Fruit fly (Drosophila melanogaster) whole organism, wandering third instar larva: ENCODE data around the gene CG3123.

Experiments used
- Abd-B ChIP-seq: fragments of >200 bp; optimal IDR thresholded peaks from 2 replicates; lab custom pipeline; 2017; ENCODE audit warnings: missing biosample characterization, missing genetic modification characterization
- CG32264 ChIP-seq: fragments of 200-800 bp; sonication (Bioruptor generic); optimal IDR thresholded peaks from 2 replicates; lab custom pipeline; 2016; ENCODE audit warnings: missing biosample characterization, missing genetic modification characterization
- CG9705 ChIP-seq: fragments of 200-800 bp; sonication (Bioruptor generic); optimal IDR thresholded peaks from 2 replicates; lab custom pipeline; 2018; ENCODE audit warnings: missing biosample characterization, mild to moderate bottlenecking, missing genetic modification characterization
- CrebA ChIP-seq: fragments of 200-800 bp; sonication (Bioruptor generic); optimal IDR thresholded peaks from 2 replicates; lab custom pipeline; 2016; ENCODE audit warnings: missing biosample characterization, mild to moderate bottlenecking, missing genetic modification characterization, borderline replicate concordance
- Dfd ChIP-seq: fragments of >200 bp; optimal IDR thresholded peaks from 2 replicates; lab custom pipeline; 2017; ENCODE audit warnings: missing biosample characterization, missing genetic modification characterization
- Dif ChIP-seq: fragments of 200-275, 200-300 bp; sonication (Bioruptor generic); optimal IDR thresholded peaks from 2 replicates; lab custom pipeline; 2018; ENCODE audit warnings: missing biosample characterization, missing genetic modification characterization; ENCODE audit not compliant: partially characterized antibody
- GATAd ChIP-seq: sonication (Bioruptor generic); optimal IDR thresholded peaks from 2 replicates; lab custom pipeline; 2016; ENCODE audit warnings: missing biosample characterization, missing genetic modification characterization
- HLH106 ChIP-seq: fragments of 200-800 bp; optimal IDR thresholded peaks from 3 replicates; lab custom pipeline; 2019; ENCODE audit warnings: missing biosample characterization, mild to moderate bottlenecking, missing genetic modification characterization, moderate library complexity
- Hnf4 ChIP-seq: fragments of 200-800 bp; sonication (Bioruptor generic); optimal IDR thresholded peaks from 2 replicates; lab custom pipeline; 2016; ENCODE audit warnings: missing biosample characterization, mild to moderate bottlenecking, missing genetic modification characterization
- Hr78 ChIP-seq: fragments of >200 bp; optimal IDR thresholded peaks from 2 replicates; lab custom pipeline; 2017; ENCODE audit warnings: missing biosample characterization, missing genetic modification characterization
- Hr83 ChIP-seq: fragments of 200-300 bp; sonication (Bioruptor generic); optimal IDR thresholded peaks from 2 replicates; lab custom pipeline; 2016; ENCODE audit warnings: missing biosample characterization, mild to moderate bottlenecking, missing genetic modification characterization, moderate library complexity; ENCODE audit not compliant: poor library complexity, severe bottlenecking
- Jra ChIP-seq: sonication (Bioruptor generic); optimal IDR thresholded peaks from 2 replicates; lab custom pipeline; 2016; ENCODE audit warnings: missing biosample characterization, missing genetic modification characterization
- Mio ChIP-seq: sonication (Bioruptor generic); optimal IDR thresholded peaks from 2 replicates; lab custom pipeline; 2016; ENCODE audit warnings: missing biosample characterization, missing genetic modification characterization
- Myc ChIP-seq: fragments of >200 bp; optimal IDR thresholded peaks from 2 replicates; lab custom pipeline; 2017
- N ChIP-seq: fragments of >200 bp; optimal IDR thresholded peaks from 2 replicates; lab custom pipeline; 2018; ENCODE audit warnings: missing biosample characterization, missing external identifiers, missing genetic modification characterization
- OdsH ChIP-seq: fragments of 200-800 bp; sonication (Bioruptor generic); optimal IDR thresholded peaks from 2 replicates; lab custom pipeline; 2016; ENCODE audit warnings: missing biosample characterization, mild to moderate bottlenecking, missing genetic modification characterization
- Rel ChIP-seq, 2 experiments: fragments of 200-800 bp; sonication (Bioruptor generic) in 1 of 2; optimal IDR thresholded peaks; 2 replicates in 1 of 2; 3 replicates in 1 of 2; lab custom pipeline; 2016 to 2019; ENCODE audit warnings: mild to moderate bottlenecking in 2 of 2, missing biosample characterization in 2 of 2, missing genetic modification characterization in 2 of 2, moderate library complexity in 1 of 2
- Sp1 ChIP-seq: fragments of 200-800 bp; sonication (Bioruptor generic); optimal IDR thresholded peaks from 3 replicates; lab custom pipeline; 2019; ENCODE audit warnings: missing biosample characterization, mild to moderate bottlenecking, missing genetic modification characterization, moderate library complexity
- Vsx2 ChIP-seq: fragments of 200-300, 225-300 bp; sonication (Bioruptor generic); optimal IDR thresholded peaks from 2 replicates; lab custom pipeline; 2018; ENCODE audit warnings: missing biosample characterization, missing genetic modification characterization; ENCODE audit not compliant: partially characterized antibody
- br ChIP-seq: fragments of 200-800 bp; sonication (Bioruptor generic); optimal IDR thresholded peaks from 2 replicates; lab custom pipeline; 2016; ENCODE audit warnings: missing biosample characterization, missing genetic modification characterization
- brk ChIP-seq: fragments of 200-800 bp; sonication (Bioruptor generic); optimal IDR thresholded peaks from 2 replicates; lab custom pipeline; 2016; ENCODE audit warnings: missing biosample characterization, mild to moderate bottlenecking, missing genetic modification characterization
- dl ChIP-seq, 2 experiments: fragments of 175-275, 200-275 bp in 1 of 2; fragments of 200-275 bp in 1 of 2; sonication (Bioruptor generic); optimal IDR thresholded peaks; lab custom pipeline; 2018; ENCODE audit warnings: mild to moderate bottlenecking in 2 of 2, missing biosample characterization in 2 of 2, missing genetic modification characterization in 2 of 2, moderate library complexity in 2 of 2; ENCODE audit not compliant: partially characterized antibody in 2 of 2, insufficient read depth in 1 of 2
- dmrt93B ChIP-seq: fragments of 200-800 bp; sonication (Bioruptor generic); optimal IDR thresholded peaks from 2 replicates; lab custom pipeline; 2018; ENCODE audit warnings: missing biosample characterization, mild to moderate bottlenecking, missing genetic modification characterization
- dsf ChIP-seq: sonication (Bioruptor generic); optimal IDR thresholded peaks from 2 replicates; lab custom pipeline; 2016; ENCODE audit warnings: missing biosample characterization, missing genetic modification characterization, borderline replicate concordance
- ey ChIP-seq: fragments of 200-800 bp; sonication (Bioruptor generic); optimal IDR thresholded peaks from 2 replicates; lab custom pipeline; 2016; ENCODE audit warnings: missing biosample characterization, missing genetic modification characterization
- foxo ChIP-seq, 2 experiments: fragments of 200-800 bp; sonication (Bioruptor generic); optimal IDR thresholded peaks; 2 replicates in 1 of 2; 3 replicates in 1 of 2; lab custom pipeline; 2016 to 2017; ENCODE audit warnings: missing biosample characterization in 2 of 2, missing genetic modification characterization in 2 of 2
- fru ChIP-seq: fragments of 200-800 bp; sonication (Bioruptor generic); optimal IDR thresholded peaks from 3 replicates; lab custom pipeline; 2016; ENCODE audit warnings: missing biosample characterization, mild to moderate bottlenecking, missing genetic modification characterization
- h ChIP-seq: fragments of 200-800 bp; sonication (Bioruptor generic); optimal IDR thresholded peaks from 3 replicates; lab custom pipeline; 2016; ENCODE audit warnings: missing biosample characterization, mild to moderate bottlenecking, missing genetic modification characterization
- jim ChIP-seq: fragments of 175-275, 200-325 bp; sonication (Bioruptor generic); optimal IDR thresholded peaks from 2 replicates; lab custom pipeline; 2016; ENCODE audit warnings: missing biosample characterization, mild to moderate bottlenecking, missing genetic modification characterization
- lola ChIP-seq: fragments of >200 bp; optimal IDR thresholded peaks from 2 replicates; lab custom pipeline; 2017; ENCODE audit warnings: missing biosample characterization, missing genetic modification characterization
- pan ChIP-seq: fragments of >200 bp; optimal IDR thresholded peaks from 2 replicates; lab custom pipeline; 2017
- psq ChIP-seq: fragments of 200-800 bp; sonication (Bioruptor generic); optimal IDR thresholded peaks from 3 replicates; lab custom pipeline; 2017; ENCODE audit warnings: missing biosample characterization, mild to moderate bottlenecking, missing genetic modification characterization, moderate library complexity
- rgr ChIP-seq: fragments of 200-800 bp; sonication (Bioruptor generic); optimal IDR thresholded peaks from 3 replicates; lab custom pipeline; 2016; ENCODE audit warnings: missing biosample characterization, mild to moderate bottlenecking, missing genetic modification characterization
- sage ChIP-seq: fragments of 200-800 bp; sonication (Bioruptor generic); optimal IDR thresholded peaks from 2 replicates; lab custom pipeline; 2016; ENCODE audit warnings: missing biosample characterization, mild to moderate bottlenecking, missing genetic modification characterization
- sv ChIP-seq: fragments of 200-800 bp; sonication (Bioruptor generic); optimal IDR thresholded peaks from 3 replicates; lab custom pipeline; 2016; ENCODE audit warnings: missing biosample characterization, missing genetic modification characterization
- tai ChIP-seq: sonication (Bioruptor generic); optimal IDR thresholded peaks from 2 replicates; lab custom pipeline; 2016; ENCODE audit warnings: missing biosample characterization, missing genetic modification characterization
- usp ChIP-seq: fragments of >200 bp; optimal IDR thresholded peaks from 2 replicates; lab custom pipeline; 2017; ENCODE audit warnings: missing biosample characterization, missing genetic modification characterization
- woc ChIP-seq: sonication (Bioruptor generic); optimal IDR thresholded peaks from 2 replicates; lab custom pipeline; 2016; ENCODE audit warnings: missing biosample characterization, mild to moderate bottlenecking, missing genetic modification characterization

CG3123 gene

dm6 chr2L:2839850-2840249 is 14.5 kb upstream of the CG3123 start, which contains the start of gene CG2975:
TSS of gene CG2975 (plus strand) at chr2L:2840124.
- TF ChIP-seq dsf (GFP tag; lab: Kevin White, UChicago), result no peak
- no peak for TF ChIP-seq Abd-B (GFP tag; lab: Kevin White, UChicago)
- no peak for TF ChIP-seq h (GFP tag; lab: Kevin White, UChicago)
- TF ChIP-seq Mio (GFP tag; lab: Kevin White, UChicago), result no peak
- no peak for TF ChIP-seq CrebA (GFP tag; lab: Kevin White, UChicago)
- no peak for TF ChIP-seq Sp1 (GFP tag; lab: Kevin White, UChicago)
- TF ChIP-seq jim (GFP tag; lab: Kevin White, UChicago), result no peak
- TF ChIP-seq HLH106 (tag; lab: Kevin White, UChicago), result no peak
- TF ChIP-seq OdsH (GFP tag; lab: Kevin White, UChicago), result no peak
- TF ChIP-seq usp, result no peak
- TF ChIP-seq Rel (GFP tag; optimal IDR thresholded peaks at IDR 0.05; lab: Kevin White, UChicago), result no peak
- TF ChIP-seq Rel (tag; optimal IDR thresholded peaks at IDR 0.05; lab: Kevin White, UChicago), result no peak
- TF ChIP-seq Dif (GFP tag; lab: Kevin White, UChicago), result no peak
- TF ChIP-seq CG32264, result no peak
- TF ChIP-seq Dfd (GFP tag; lab: Kevin White, UChicago), result no peak
- no peak for TF ChIP-seq dmrt93B (GFP tag; lab: Kevin White, UChicago)
- no peak for TF ChIP-seq rgr
- no peak for TF ChIP-seq woc (GFP tag; lab: Kevin White, UChicago)
- TF ChIP-seq ey, result no peak
- TF ChIP-seq pan (lab: Kevin White, UChicago), result no peak

- TF ChIP-seq CG32264 (no peak), HLH106 (tag; lab: Kevin White, UChicago) (no peak), Abd-B (GFP tag; lab: Kevin White, UChicago) (no peak), OdsH (GFP tag; lab: Kevin White, UChicago) (no peak), pan (lab: Kevin White, UChicago) (no peak), usp (no peak)
- TF ChIP-seq, all 38 proteins: peak for 0
Observed at dm6 chr2L:2837742-2838461, 12.6 kb upstream of the CG3123 start, which contains the start of the genes CG3119 and Cpr23B. TSS of gene CG3119 (minus strand) at chr2L:2837833. TSS of gene Cpr23B (plus strand) at chr2L:2838411.

dm6 chr2L:2830341-2830800 is 5.1 kb upstream of the CG3123 start:
- TF ChIP-seq OdsH (GFP tag; lab: Kevin White, UChicago) (peak; percentile 89), GATAd (GFP tag; lab: Kevin White, UChicago) (peak; percentile 3), br (peak; percentile 83), rgr (peak; percentile 81), dl (GFP tag; optimal IDR thresholded peaks at IDR 0.05; lab: Kevin White, UChicago; ENCODE audit: insufficient read depth in 1 of 2, partially characterized antibody in 2 of 2) (no peak), Myc (lab: Kevin White, UChicago) (no peak), psq (GFP tag; lab: Kevin White, UChicago) (peak; percentile 56), N (GFP tag; lab: Kevin White, UChicago) (no peak), h (GFP tag; lab: Kevin White, UChicago) (peak; percentile 83), Hr78 (no peak), foxo (GFP tag; optimal IDR thresholded peaks at IDR 0.05; lab: Kevin White, UChicago) (peak in 1 of 2 experiments; percentile 93), Rel (GFP tag; optimal IDR thresholded peaks at IDR 0.05; lab: Kevin White, UChicago) (peak; percentile 7), Rel (tag; optimal IDR thresholded peaks at IDR 0.05; lab: Kevin White, UChicago) (peak; percentile 37), CG9705 (GFP tag; lab: Kevin White, UChicago) (peak; percentile 77), ey (peak; percentile 72), Hnf4 (GFP tag; lab: Kevin White, UChicago) (peak; percentile 70), usp (no peak), pan (lab: Kevin White, UChicago) (no peak), lola (GFP tag; lab: Kevin White, UChicago) (no peak), sv (GFP tag; lab: Kevin White, UChicago) (peak; percentile 86), CrebA (GFP tag; lab: Kevin White, UChicago) (peak; percentile 4), Hr83 (GFP tag; lab: Kevin White, UChicago) (no peak), tai (GFP tag; lab: Kevin White, UChicago) (peak; percentile 70), jim (GFP tag; lab: Kevin White, UChicago) (no peak), brk (GFP tag; lab: Kevin White, UChicago) (peak; percentile 72), dmrt93B (GFP tag; lab: Kevin White, UChicago) (peak; percentile 89), Mio (GFP tag; lab: Kevin White, UChicago) (no peak), fru (GFP tag; lab: Kevin White, UChicago) (peak; percentile 88), HLH106 (tag; lab: Kevin White, UChicago) (peak; percentile 91), CG32264 (no peak), Sp1 (GFP tag; lab: Kevin White, UChicago) (peak; percentile 95), Abd-B (GFP tag; lab: Kevin White, UChicago) (no peak), sage (peak; percentile 69), Jra (GFP tag; lab: Kevin White, UChicago) (no peak), Dfd (GFP tag; lab: Kevin White, UChicago) (no peak), Dif (GFP tag; lab: Kevin White, UChicago) (no peak), Vsx2 (GFP tag; lab: Kevin White, UChicago) (no peak), dsf (GFP tag; lab: Kevin White, UChicago) (peak; percentile 17), woc (GFP tag; lab: Kevin White, UChicago) (peak; percentile 76)
